Worm (Caenorhabditis elegans) whole organism, L1 larva: ENCODE data around the gene F57B7.2.

ENCODE experiments used
- nhr-237 ChIP-seq: fragments of 150-350 bp; optimal IDR thresholded peaks from 2 replicates; lab custom pipeline; 2014; ENCODE audit warnings: missing biosample characterization, missing genetic modification characterization
- ztf-11 ChIP-seq, 2 experiments: sonication (generic microtip); optimal IDR thresholded peaks; 2 replicates each; lab custom pipeline; 2016 to 2017; ENCODE audit warnings: missing genetic modification characterization in 2 of 2, missing biosample characterization in 1 of 2, missing compliant biosample characterization in 1 of 2

DNA sequence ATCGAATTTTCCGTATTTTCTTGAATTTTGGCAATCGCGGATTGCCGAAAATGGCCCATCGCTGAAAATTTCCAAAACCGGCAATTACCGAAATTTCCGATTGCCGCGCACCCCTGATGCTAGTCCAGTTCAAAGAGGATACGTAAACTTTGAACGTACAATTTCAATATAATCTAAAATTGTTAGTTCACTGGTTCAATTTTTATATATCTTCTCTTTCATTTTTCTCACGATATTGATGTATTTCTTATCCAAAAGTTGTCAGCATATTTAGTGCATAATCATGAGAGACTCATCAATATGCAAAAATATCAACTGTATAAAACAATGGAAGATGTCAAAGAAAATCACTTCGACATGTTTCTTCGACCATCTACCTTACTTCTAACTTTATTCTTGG lies 44.8 kb downstream of the F57B7.2 start, which contains the start of gene nas-17:
- no peak for TF ChIP-seq nhr-237 (tag; lab: Kevin White, UChicago)
- TF ChIP-seq ztf-11 (tag; optimal IDR thresholded peaks at IDR 0.05; lab: Kevin White, UChicago) = no peak
